Fruit fly (Drosophila melanogaster) whole organism, embryonic: ENCODE data around the gene CG32642.
A peak's percentile ranks its signal among the peaks of the same experiment; 100 is the strongest.

ENCODE experiments used
- Asciz ChIP-seq: fragments of 200-800 bp; sonication (Bioruptor generic); optimal IDR thresholded peaks from 2 replicates; lab custom pipeline; 2017; ENCODE audit warnings: missing biosample characterization, mild to moderate bottlenecking, missing genetic modification characterization, missing genetic modification reagents
- Atf6 ChIP-seq: fragments of 200-800 bp; sonication (Bioruptor generic); IDR thresholded peaks from 2 replicates; pipeline ENCODE4 v1.3.6; 2022; ENCODE audit warnings: missing biosample characterization, missing genetic modification characterization
- CG1024 ChIP-seq: fragments of 200-800 bp; sonication (Bioruptor generic); IDR thresholded peaks from 2 replicates; pipeline ENCODE4 v1.3.6; 2022; ENCODE audit warnings: missing biosample characterization, missing genetic modification characterization
- CG10543 ChIP-seq: fragments of 200-800 bp; sonication (Bioruptor generic); optimal IDR thresholded peaks from 3 replicates; lab custom pipeline; 2017; ENCODE audit warnings: missing biosample characterization, mild to moderate bottlenecking, missing genetic modification characterization, moderate library complexity
- CG14860 ChIP-seq: fragments of 200-800 bp; sonication (Bioruptor generic); IDR thresholded peaks from 3 replicates; pipeline ENCODE4 v1.3.6; 2022; ENCODE audit warnings: missing biosample characterization, missing genetic modification characterization; ENCODE audit not compliant: partially characterized antibody
- CG15011 ChIP-seq: fragments of 200-800 bp; sonication (Bioruptor generic); optimal IDR thresholded peaks from 3 replicates; lab custom pipeline; 2018; ENCODE audit warnings: missing biosample characterization, mild to moderate bottlenecking, missing genetic modification characterization
- CG17612 ChIP-seq: fragments of 200-800 bp; sonication (Bioruptor generic); IDR thresholded peaks from 2 replicates; pipeline ENCODE4 v1.3.6; 2022; ENCODE audit warnings: missing biosample characterization, missing genetic modification characterization
- CG18599 ChIP-seq: fragments of 200-800 bp; sonication (Bioruptor generic); optimal IDR thresholded peaks from 3 replicates; lab custom pipeline; 2017; ENCODE audit warnings: missing biosample characterization, missing genetic modification characterization, mild to moderate bottlenecking, moderate library complexity, missing genetic modification reagents
- CG31365 ChIP-seq: fragments of 200-800 bp; sonication (Bioruptor generic); optimal IDR thresholded peaks from 2 replicates; lab custom pipeline; 2018; ENCODE audit warnings: missing biosample characterization, mild to moderate bottlenecking, missing genetic modification characterization
- CG34422 ChIP-seq: fragments of 200-800 bp; sonication (Bioruptor generic); IDR thresholded peaks from 3 replicates; pipeline ENCODE4 v1.3.6; 2022; ENCODE audit warnings: missing biosample characterization, missing genetic modification characterization
- CG4404 ChIP-seq: fragments of 200-800 bp; sonication (Bioruptor generic); IDR thresholded peaks from 2 replicates; pipeline ENCODE4 v1.3.6; 2022; ENCODE audit warnings: missing biosample characterization, missing genetic modification characterization
- CG4730 ChIP-seq: fragments of 200-800 bp; sonication (Bioruptor generic); IDR thresholded peaks from 2 replicates; pipeline ENCODE4 v1.3.6; 2022; ENCODE audit warnings: missing biosample characterization, missing genetic modification characterization
- CG6272 ChIP-seq: fragments of 200-800 bp; sonication (Bioruptor generic); IDR thresholded peaks from 2 replicates; pipeline ENCODE4 v1.3.6; 2022; ENCODE audit warnings: missing biosample characterization, missing genetic modification characterization
- CG7271 ChIP-seq: fragments of 200-800 bp; sonication (Bioruptor generic); optimal IDR thresholded peaks from 2 replicates; lab custom pipeline; 2018; ENCODE audit warnings: missing biosample characterization, mild to moderate bottlenecking, missing genetic modification characterization, moderate library complexity
- CG7556 ChIP-seq: fragments of 200-800 bp; sonication (Bioruptor generic); optimal IDR thresholded peaks from 2 replicates; lab custom pipeline; 2017; ENCODE audit warnings: missing biosample characterization, mild to moderate bottlenecking, missing genetic modification characterization
- CG8089 ChIP-seq: fragments of 200-800 bp; sonication (Bioruptor generic); optimal IDR thresholded peaks from 3 replicates; lab custom pipeline; 2016; ENCODE audit warnings: missing biosample characterization, missing genetic modification characterization
- CG8290 ChIP-seq, 3 experiments: fragments of 200-800 bp; sonication (Bioruptor generic); optimal IDR thresholded peaks; 2 replicates each; lab custom pipeline; 2016 to 2019; ENCODE audit warnings: missing biosample characterization in 3 of 3, missing genetic modification characterization in 3 of 3, mild to moderate bottlenecking in 2 of 3, moderate library complexity in 1 of 3
- CoRest ChIP-seq: fragments of 200-800 bp; sonication (Bioruptor generic); optimal IDR thresholded peaks from 3 replicates; lab custom pipeline; 2018; ENCODE audit warnings: missing biosample characterization, mild to moderate bottlenecking, missing genetic modification characterization, moderate library complexity
- Hmx ChIP-seq: fragments of 200-800 bp; sonication (Bioruptor generic); optimal IDR thresholded peaks from 2 replicates; lab custom pipeline; 2016; ENCODE audit warnings: missing biosample characterization, missing genetic modification characterization
- MBD-R2 ChIP-seq: fragments of 200-800 bp; sonication (Bioruptor generic); IDR thresholded peaks from 2 replicates; pipeline ENCODE4 v1.3.6; 2022; ENCODE audit warnings: missing biosample characterization, missing genetic modification characterization
- Mad ChIP-seq: fragments of 200-800 bp; sonication (Bioruptor generic); optimal IDR thresholded peaks from 2 replicates; lab custom pipeline; 2016; ENCODE audit warnings: missing biosample characterization, missing genetic modification characterization
- Med ChIP-seq: fragments of 200-800 bp; sonication (Bioruptor generic); peaks from one replicate; lab custom pipeline; 2016; ENCODE audit warnings: missing biosample characterization, missing genetic modification characterization, mild to moderate bottlenecking, inconsistent platforms, moderate library complexity
- Optix ChIP-seq: fragments of 200-800 bp; sonication (Bioruptor generic); IDR thresholded peaks from 3 replicates; pipeline ENCODE4 v1.3.6; 2022; ENCODE audit warnings: missing biosample characterization, missing genetic modification characterization
- PHDP ChIP-seq: fragments of 200-800 bp; sonication (Bioruptor generic); optimal IDR thresholded peaks from 3 replicates; lab custom pipeline; 2018; ENCODE audit warnings: missing biosample characterization, mild to moderate bottlenecking, missing genetic modification characterization, moderate library complexity
- Sry-δ ChIP-seq: fragments of 200-800 bp; sonication (Bioruptor generic); optimal IDR thresholded peaks from 2 replicates; lab custom pipeline; 2016; ENCODE audit warnings: missing biosample characterization, missing genetic modification characterization
- az2 ChIP-seq: fragments of 200-800 bp; sonication (Bioruptor generic); optimal IDR thresholded peaks from 3 replicates; lab custom pipeline; 2016; ENCODE audit warnings: missing biosample characterization, missing genetic modification characterization
- bsh ChIP-seq, 2 experiments: fragments of 200-800 bp; sonication (Bioruptor generic); optimal IDR thresholded peaks; 2 replicates each; lab custom pipeline; 2017 to 2018; ENCODE audit warnings: mild to moderate bottlenecking in 2 of 2, missing biosample characterization in 2 of 2, missing genetic modification characterization in 2 of 2, moderate library complexity in 1 of 2
- chn ChIP-seq: fragments of 200-800 bp; sonication (Bioruptor generic); optimal IDR thresholded peaks from 2 replicates; lab custom pipeline; 2016; ENCODE audit warnings: missing biosample characterization, missing genetic modification characterization
- crol ChIP-seq: fragments of 200-800 bp; sonication (Bioruptor generic); IDR thresholded peaks from 2 replicates; pipeline ENCODE4 v1.3.6; 2022; ENCODE audit warnings: missing biosample characterization, missing genetic modification characterization
- dmrt11E ChIP-seq: fragments of 200-800 bp; sonication (Bioruptor generic); optimal IDR thresholded peaks from 3 replicates; lab custom pipeline; 2018; ENCODE audit warnings: missing biosample characterization, mild to moderate bottlenecking, missing genetic modification characterization, moderate library complexity
- ewg ChIP-seq: fragments of 200-800 bp; sonication (Bioruptor generic); optimal IDR thresholded peaks from 3 replicates; lab custom pipeline; 2017; ENCODE audit warnings: mild to moderate bottlenecking, missing biosample characterization, missing genetic modification reagents, missing genetic modification characterization
- lov ChIP-seq, 2 experiments: fragments of 200-800 bp in 1 of 2; fragments of >200 bp in 1 of 2; sonication (Bioruptor generic) in 1 of 2; IDR thresholded peaks in 1 of 2; optimal IDR thresholded peaks in 1 of 2; 2 replicates in 1 of 2; 3 replicates in 1 of 2; pipeline versions ENCODE4 v1.3.6 to Lab custom; 2017 to 2022; ENCODE audit warnings: missing biosample characterization in 1 of 2, missing genetic modification characterization in 1 of 2
- maf-S ChIP-seq: fragments of 200-800 bp; sonication (Bioruptor generic); optimal IDR thresholded peaks from 2 replicates; lab custom pipeline; 2016; ENCODE audit warnings: missing biosample characterization, missing genetic modification characterization
- nmo ChIP-seq: fragments of 200-800 bp; sonication (Bioruptor generic); optimal IDR thresholded peaks from 2 replicates; lab custom pipeline; 2018; ENCODE audit warnings: missing biosample characterization, mild to moderate bottlenecking, missing genetic modification characterization, moderate library complexity
- onecut ChIP-seq: fragments of 200-800 bp; sonication (Bioruptor generic); IDR thresholded peaks from 2 replicates; pipeline ENCODE4 v1.3.6; 2022; ENCODE audit warnings: missing biosample characterization, missing genetic modification characterization
- org-1 ChIP-seq: fragments of 200-800 bp; sonication (Bioruptor generic); optimal IDR thresholded peaks from 2 replicates; lab custom pipeline; 2017; ENCODE audit warnings: missing biosample characterization, missing genetic modification characterization
- pan ChIP-seq, 4 experiments: fragments of >200 bp in 3 of 4; fragments of 200-800 bp in 1 of 4; sonication (Bioruptor generic) in 1 of 4; optimal IDR thresholded peaks in 3 of 4; IDR thresholded peaks in 1 of 4; 2 replicates each; pipeline versions ENCODE4 v1.3.6 to Lab custom; 2017 to 2022; ENCODE audit warnings: missing biosample characterization in 2 of 4, missing genetic modification characterization in 2 of 4, mixed read lengths in 1 of 4
- schlank ChIP-seq: fragments of 200-800 bp; sonication (Bioruptor generic); optimal IDR thresholded peaks from 2 replicates; lab custom pipeline; 2018; ENCODE audit warnings: missing biosample characterization, mild to moderate bottlenecking, missing genetic modification characterization
- stc ChIP-seq: fragments of 200-800 bp; sonication (Bioruptor generic); IDR thresholded peaks from 2 replicates; pipeline ENCODE4 v1.3.6; 2022; ENCODE audit warnings: missing biosample characterization, missing genetic modification characterization
- tgo ChIP-seq: fragments of 200-800 bp; sonication (Bioruptor generic); IDR thresholded peaks from 3 replicates; pipeline ENCODE4 v1.3.6; 2022; ENCODE audit warnings: missing biosample characterization, missing genetic modification characterization
- tna ChIP-seq: fragments of 200-800 bp; sonication (Bioruptor generic); IDR thresholded peaks from 2 replicates; pipeline ENCODE4 v1.3.6; 2022; ENCODE audit warnings: missing biosample characterization, missing genetic modification characterization; ENCODE audit not compliant: partially characterized antibody
- unc-4 ChIP-seq: fragments of 200-800 bp; sonication (Bioruptor generic); IDR thresholded peaks from 2 replicates; pipeline ENCODE4 v1.3.6; 2022; ENCODE audit warnings: missing biosample characterization, missing genetic modification characterization; ENCODE audit not compliant: partially characterized antibody
- vvl ChIP-seq: fragments of 200-800 bp; sonication (Bioruptor generic); IDR thresholded peaks from 2 replicates; pipeline ENCODE4 v1.3.6; 2022; ENCODE audit warnings: missing biosample characterization, missing genetic modification characterization
- z ChIP-seq: fragments of 200-800 bp; sonication (Bioruptor generic); IDR thresholded peaks from 3 replicates; pipeline ENCODE4 v1.3.6; 2022; ENCODE audit warnings: missing biosample characterization, missing genetic modification characterization
- zf30C ChIP-seq: fragments of 200-800 bp; sonication (Bioruptor generic); optimal IDR thresholded peaks from 3 replicates; lab custom pipeline; 2018; ENCODE audit warnings: missing biosample characterization, mild to moderate bottlenecking, missing genetic modification characterization

CG32642 gene

DNA sequence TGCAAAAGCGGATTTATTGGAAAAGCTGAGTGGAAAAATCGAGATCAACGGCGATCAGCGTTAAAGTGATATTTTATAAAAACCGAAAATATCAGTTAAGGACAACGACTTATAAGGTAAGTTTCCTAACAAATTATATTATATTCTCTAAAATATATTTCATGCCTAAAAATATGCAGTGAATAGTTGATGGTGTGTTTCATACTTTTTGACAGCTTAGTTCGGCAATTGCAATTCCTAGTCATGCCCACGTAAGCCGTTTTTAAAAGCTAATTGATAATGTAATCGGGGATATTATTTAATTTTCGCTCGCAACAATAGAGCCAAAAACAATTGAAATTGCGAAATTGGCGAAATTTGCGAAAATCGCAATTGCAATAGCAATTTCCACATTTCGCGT lies 39.4 kb upstream of the CG32642 start:
- peak; percentile 61; the same call in 1 of the 2 replicates for TF ChIP-seq CG17612 (GFP tag; lab: Robert Waterston, UW)
- TF ChIP-seq tgo (GFP tag; lab: Robert Waterston, UW) = no peak
- no peak for TF ChIP-seq CG8290 (GFP tag; optimal IDR thresholded peaks at IDR 0.05; lab: Kevin White, UChicago)
- peak in 1 of 2 experiments; percentile 91 for TF ChIP-seq CG8290 (tag; optimal IDR thresholded peaks at IDR 0.05; lab: Kevin White, UChicago)

DNA sequence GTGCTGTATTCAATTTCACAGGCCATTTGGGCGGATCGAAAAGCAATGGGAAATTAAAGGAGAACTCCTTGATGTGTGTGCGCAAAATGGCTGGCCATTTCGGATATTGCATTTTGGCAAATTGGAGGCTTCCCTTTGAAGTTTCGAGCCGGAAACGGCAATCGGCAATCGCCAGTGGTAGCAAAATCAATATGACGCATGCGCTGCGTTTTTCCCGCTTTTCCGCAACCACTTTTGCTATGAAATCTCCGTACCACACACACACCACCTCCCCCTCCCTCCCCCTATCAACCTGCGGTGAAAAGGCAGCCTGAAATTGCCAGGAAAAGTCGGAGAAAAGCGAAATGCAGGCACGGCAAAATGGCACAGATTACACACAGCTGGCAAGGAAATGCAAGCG lies 36.7 kb upstream of the CG32642 start:
- TF ChIP-seq MBD-R2 = 0 out of 2 replicates have a peak, but pooled peaks have one; percentile 14
- TF ChIP-seq CG18599 (GFP tag; lab: Kevin White, UChicago) = no peak
- no peak for TF ChIP-seq vvl (GFP tag; lab: Robert Waterston, UW)
- TF ChIP-seq Med (GFP tag; lab: Kevin White, UChicago) = no peak
- peak; percentile 86 for TF ChIP-seq onecut (GFP tag; lab: Robert Waterston, UW)
- TF ChIP-seq Hmx (GFP tag; lab: Kevin White, UChicago) = no peak
- TF ChIP-seq crol (GFP tag; lab: Robert Waterston, UW) = peak; percentile 47; the same call in 1 of the 2 replicates
- TF ChIP-seq ewg (GFP tag; lab: Kevin White, UChicago) = peak; percentile 71
- no peak for TF ChIP-seq CG4404 (GFP tag; lab: Robert Waterston, UW)

DNA sequence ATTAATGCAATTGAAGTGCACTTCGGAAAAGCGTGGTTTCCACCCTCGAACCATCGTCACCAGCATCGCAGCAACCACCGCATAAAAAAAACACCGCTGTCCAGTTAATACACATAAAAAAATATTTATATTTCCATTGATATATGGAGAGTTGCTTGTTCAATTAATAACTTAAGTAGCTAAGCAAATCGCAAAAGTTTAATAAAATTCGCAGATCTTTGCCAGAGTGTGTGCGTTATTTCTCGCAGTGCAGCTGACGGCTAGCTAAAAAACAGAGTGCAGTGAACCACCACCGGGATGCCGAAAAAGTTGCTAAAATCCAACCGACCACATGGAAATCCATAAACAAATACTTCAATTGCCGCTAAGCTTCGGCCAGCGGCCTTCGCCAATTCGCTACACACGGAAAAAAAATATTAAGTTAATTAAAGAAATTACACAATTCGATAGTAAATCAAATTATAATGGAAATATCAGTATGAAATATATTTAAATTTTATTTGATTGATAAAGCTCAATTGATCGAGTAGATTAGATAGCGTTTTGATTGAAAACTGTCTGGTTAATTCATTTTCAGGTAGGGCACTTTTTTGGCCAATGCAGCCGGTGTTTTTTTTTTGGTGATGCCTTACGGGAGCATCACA lies 35.6 kb upstream of the CG32642 start:
- TF ChIP-seq PHDP (tag; lab: Kevin White, UChicago) (peak; percentile 21), bsh (GFP tag; optimal IDR thresholded peaks at IDR 0.05; lab: Kevin White, UChicago) (peak in 1 of 2 experiments; percentile 69), Atf6 (GFP tag; lab: Robert Waterston, UW) (no peak), CG10543 (GFP tag; lab: Kevin White, UChicago) (no peak), stc (GFP tag; lab: Robert Waterston, UW) (no peak), CG14860 (no peak), chn (GFP tag; lab: Kevin White, UChicago) (no peak), CG6272 (no peak), Sry-δ (GFP tag; lab: Kevin White, UChicago) (no peak), CoRest (peak; percentile 36), CG34422 (GFP tag; lab: Robert Waterston, UW) (no peak), Asciz (GFP tag; lab: Kevin White, UChicago) (no peak), zf30C (GFP tag; lab: Kevin White, UChicago) (peak; percentile 59), unc-4 (GFP tag; lab: Robert Waterston, UW) (no peak), org-1 (GFP tag; lab: Kevin White, UChicago) (peak; percentile 19), maf-S (no peak), nmo (peak; percentile 61), CG15011 (GFP tag; lab: Kevin White, UChicago) (no peak), CG8089 (no peak), Optix (GFP tag; lab: Robert Waterston, UW) (peak; percentile 62; the same call in 2 of the 3 replicates), CG1024 (GFP tag; lab: Robert Waterston, UW) (0 out of 2 replicates have a peak, but pooled peaks have one; percentile 17), Mad (no peak), pan (optimal IDR thresholded peaks at IDR 0.05; lab: Kevin White, UChicago) (no peak), pan (GFP tag; optimal IDR thresholded peaks at IDR 0.05 in 1 of 2, IDR thresholded peaks at IDR 0.05 in 1 of 2) (no peak), CG7271 (tag; lab: Kevin White, UChicago) (no peak), CG31365 (tag; lab: Kevin White, UChicago) (no peak), lov (optimal IDR thresholded peaks at IDR 0.05; lab: Kevin White, UChicago) (no peak), lov (GFP tag; IDR thresholded peaks at IDR 0.05; lab: Robert Waterston, UW) (peak; percentile 48; the same call in 1 of the 3 replicates), schlank (no peak), CG7556 (GFP tag; lab: Kevin White, UChicago) (peak; percentile 37), CG4730 (GFP tag; lab: Robert Waterston, UW) (no peak), az2 (GFP tag; lab: Kevin White, UChicago) (peak; percentile 23), z (no peak), dmrt11E (tag; lab: Kevin White, UChicago) (peak; percentile 45), tna (GFP tag; lab: Robert Waterston, UW) (no peak)
